Worm (Caenorhabditis elegans) whole organism, L2 larva: ENCODE results near the gene F29B9.11.

Source experiments
- ama-1 ChIP-seq: fragments of 150-350 bp; optimal IDR thresholded peaks from 2 replicates; lab custom pipeline; 2018; ENCODE audit warnings: inconsistent platforms
- ceh-16 ChIP-seq: fragments of 150-350 bp; optimal IDR thresholded peaks from 2 replicates; lab custom pipeline; 2014; ENCODE audit warnings: missing biosample characterization, missing genetic modification characterization
- lin-39 ChIP-seq: fragments of 150-350 bp; optimal IDR thresholded peaks from 2 replicates; lab custom pipeline; 2014; ENCODE audit warnings: missing biosample characterization, missing genetic modification reagents, missing genetic modification characterization
- lsy-2 ChIP-seq, 2 experiments: fragments of 150-350 bp in 1 of 2; sonication (generic microtip) in 1 of 2; optimal IDR thresholded peaks; 2 replicates each; lab custom pipeline; 2014 to 2017; ENCODE audit warnings: missing biosample characterization in 2 of 2, missing genetic modification characterization in 2 of 2
- nhr-10 ChIP-seq: sonication (generic microtip); optimal IDR thresholded peaks from 2 replicates; lab custom pipeline; 2017; ENCODE audit warnings: missing biosample characterization, missing genetic modification characterization
- nhr-23 ChIP-seq: fragments of 150-350 bp; optimal IDR thresholded peaks from 2 replicates; lab custom pipeline; 2014; ENCODE audit warnings: missing biosample characterization, missing genetic modification reagents, missing genetic modification characterization
- skn-1 ChIP-seq: sonication (generic microtip); optimal IDR thresholded peaks from 2 replicates; lab custom pipeline; 2017; ENCODE audit warnings: missing biosample characterization, missing genetic modification characterization
- snpc-4 ChIP-seq: fragments of 150-350 bp; optimal IDR thresholded peaks from 2 replicates; lab custom pipeline; 2014; ENCODE audit warnings: missing biosample characterization, missing genetic modification characterization
- ztf-11 ChIP-seq: sonication (generic microtip); optimal IDR thresholded peaks from 2 replicates; lab custom pipeline; 2017; ENCODE audit warnings: missing biosample characterization, missing genetic modification characterization
- ztf-4 ChIP-seq: fragments of 150-350 bp; optimal IDR thresholded peaks from 2 replicates; lab custom pipeline; 2014; ENCODE audit warnings: missing biosample characterization, missing genetic modification characterization

ce11 chrIV:4705182-4705581 lies 45.2 kb upstream of the F29B9.11 start:
- TF ChIP-seq lin-39 (tag; lab: Kevin White, UChicago) (no peak), ceh-16 (tag; lab: Kevin White, UChicago) (no peak), ztf-11 (tag; lab: Kevin White, UChicago) (no peak), nhr-23 (no peak), nhr-10 (tag; lab: Kevin White, UChicago) (no peak), snpc-4 (tag; lab: Kevin White, UChicago) (no peak), ztf-4 (peak; percentile 15), skn-1 (tag; lab: Kevin White, UChicago) (no peak), ama-1 (lab: Kevin White, UChicago) (no peak), lsy-2 (tag; optimal IDR thresholded peaks at IDR 0.05; lab: Kevin White, UChicago) (peak; percentile 40 to 68)
